Fruit fly (Drosophila melanogaster) whole organism, larva: ENCODE results near the gene lectin-30A.
A peak's percentile ranks its signal among the peaks of the same experiment; 100 is the strongest.

ENCODE experiments used
- noc ChIP-seq: fragments of 200-800 bp; sonication (Bioruptor generic); optimal IDR thresholded peaks from 3 replicates; lab custom pipeline; 2019; ENCODE audit warnings: missing biosample characterization, mild to moderate bottlenecking, missing genetic modification characterization, moderate library complexity

Gene lectin-30A

DNA sequence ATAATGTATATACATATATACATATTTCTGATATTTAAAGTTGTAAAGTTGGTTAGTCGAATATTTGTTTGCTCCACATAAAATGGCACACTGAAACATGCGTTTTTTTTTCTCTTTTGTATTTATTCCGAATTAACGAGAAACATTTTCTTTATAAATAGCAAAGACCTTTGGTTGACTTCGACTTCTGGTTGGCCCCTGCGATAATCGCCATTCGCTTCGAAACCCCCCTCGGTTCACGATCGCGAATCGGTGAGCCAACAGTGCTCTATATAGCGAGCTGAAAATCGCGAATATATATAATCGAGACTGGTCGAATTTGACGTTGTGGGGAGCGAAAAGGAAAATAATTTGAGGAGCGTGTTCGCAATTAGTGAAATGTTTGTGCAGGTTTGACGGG, 38.8 kb downstream of the lectin-30A start:
- no peak for TF ChIP-seq noc

DNA sequence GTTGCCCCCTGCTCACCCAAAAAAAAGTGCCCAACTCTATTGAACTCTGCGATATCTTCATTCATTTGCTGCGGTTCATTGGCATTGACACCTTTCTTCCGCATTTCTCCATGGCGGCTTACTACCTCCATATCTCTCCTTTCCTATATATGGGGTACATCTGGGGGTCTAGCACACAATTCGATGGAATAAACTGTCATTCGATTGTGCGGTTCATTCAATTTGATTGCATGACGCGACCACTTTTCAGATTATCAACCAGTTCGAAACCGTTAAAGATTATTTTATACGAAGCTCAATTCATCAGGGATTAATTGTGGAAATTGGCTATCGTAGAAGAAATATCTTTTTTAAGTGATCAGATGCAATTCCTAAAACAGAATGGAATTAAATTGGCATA, 41.0 kb downstream of the lectin-30A start:
- no peak for TF ChIP-seq noc

DNA sequence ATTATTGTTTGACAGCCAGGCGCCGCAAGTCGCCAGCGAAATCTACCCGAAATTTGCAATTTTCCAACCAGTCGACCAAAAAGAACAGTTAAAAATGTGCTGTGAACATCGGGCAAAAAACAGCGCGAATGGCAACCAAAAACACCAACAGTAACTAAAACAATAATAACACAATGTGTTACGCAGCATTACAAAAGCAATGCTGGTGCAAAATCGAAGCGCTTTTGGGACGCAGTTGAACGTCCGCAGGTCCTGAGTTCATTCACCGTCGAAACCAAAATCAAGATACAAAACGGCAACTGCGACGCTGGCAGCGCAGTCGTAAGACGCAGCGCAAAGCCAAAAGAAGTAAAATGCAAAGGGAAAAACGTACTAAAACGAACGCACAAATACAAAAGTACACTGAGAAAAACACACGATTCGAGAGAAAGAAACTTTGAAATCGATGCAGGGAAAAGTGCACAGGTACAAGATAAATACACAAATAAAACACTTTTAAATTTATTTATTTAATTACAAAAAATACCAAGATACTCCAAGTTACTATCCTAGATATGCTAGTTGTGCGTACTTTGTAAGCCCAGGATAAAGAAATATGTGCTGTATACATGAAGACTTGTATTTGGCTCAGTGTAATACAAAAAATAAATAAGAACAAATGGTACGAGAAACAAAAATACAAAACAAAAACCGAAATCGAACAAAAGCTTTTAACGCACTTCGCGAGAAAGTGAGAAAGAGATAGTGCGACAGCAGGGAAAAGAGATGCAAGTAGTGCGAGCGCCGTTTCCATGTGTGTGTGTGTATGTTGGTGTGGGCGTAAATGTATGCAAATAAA, 43.6 kb downstream of the lectin-30A start:
- TF ChIP-seq noc, result peak; percentile 70

DNA sequence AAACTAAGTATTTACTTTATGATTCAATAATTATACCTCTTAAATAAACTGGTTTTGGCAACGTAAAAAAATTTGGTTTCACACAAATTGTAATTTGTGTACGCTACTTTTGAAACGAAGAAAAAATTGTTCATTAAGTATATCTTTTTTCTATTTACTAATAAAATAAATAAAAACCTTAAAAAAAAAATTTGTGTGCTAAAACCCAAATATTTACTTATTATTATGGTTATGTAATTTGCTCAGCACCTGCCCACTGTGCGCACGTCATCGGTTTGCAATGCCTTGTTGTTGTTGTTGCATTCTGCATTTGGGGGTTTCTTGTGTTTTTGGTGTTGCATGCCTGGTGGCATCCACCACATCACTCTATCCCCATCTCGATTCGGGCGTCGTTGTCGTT, 47.5 kb downstream of the lectin-30A start:
- TF ChIP-seq noc, result no peak

DNA sequence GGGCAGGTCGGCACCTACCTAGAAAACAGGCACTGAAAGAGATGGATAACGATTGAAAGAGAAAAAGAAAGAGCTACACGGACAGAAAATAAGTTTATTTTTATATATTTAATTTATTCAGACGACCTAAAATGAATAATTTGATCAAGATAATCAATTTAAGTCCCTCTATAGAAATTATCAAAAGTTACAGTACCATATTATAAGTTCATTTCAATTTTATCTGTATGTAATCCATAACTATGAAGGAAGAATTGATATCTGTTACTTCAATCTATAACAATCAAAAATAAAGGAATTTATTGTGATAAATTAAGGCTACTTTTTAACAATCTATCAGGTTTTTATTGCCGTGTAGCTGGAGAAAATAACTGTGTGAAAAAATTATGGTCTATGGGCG, 48.3 kb downstream of the lectin-30A start:
- TF ChIP-seq noc, result no peak

DNA sequence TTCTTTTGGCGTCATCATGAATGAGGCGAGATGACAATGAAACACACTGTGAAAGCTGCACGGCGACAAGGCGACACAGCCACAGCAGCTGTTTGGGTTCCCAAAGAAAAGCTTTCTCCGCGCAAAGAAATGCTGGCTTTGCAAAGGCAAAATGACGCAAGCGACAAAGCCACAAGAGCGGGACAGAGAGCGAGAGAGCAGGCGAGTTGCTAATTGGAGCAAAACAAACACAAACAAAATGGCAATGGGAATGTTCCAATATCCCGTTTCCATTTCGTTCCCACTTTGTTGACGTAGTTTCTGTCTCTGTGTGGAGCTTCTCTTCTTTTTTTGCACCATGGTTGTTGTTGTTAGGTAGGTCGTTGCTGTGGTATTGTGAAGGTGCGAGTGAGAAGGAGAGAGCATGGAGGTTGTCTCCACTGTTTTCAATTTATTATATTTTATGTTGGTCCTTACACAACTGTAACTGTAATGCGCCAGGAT, 49.5 kb downstream of the lectin-30A start:
- TF ChIP-seq noc, result peak; percentile 67
